Fruit fly (Drosophila melanogaster) S2 (cell line): ENCODE measurements around the gene CG14230.

Experiments used
- CG8478 ChIP-seq: fragments of >200 bp; optimal IDR thresholded peaks from 2 replicates; lab custom pipeline; 2018
- CTCF ChIP-seq, 2 experiments: fragments of >200 bp; optimal IDR thresholded peaks; 2 replicates each; lab custom pipeline; 2018

DNA sequence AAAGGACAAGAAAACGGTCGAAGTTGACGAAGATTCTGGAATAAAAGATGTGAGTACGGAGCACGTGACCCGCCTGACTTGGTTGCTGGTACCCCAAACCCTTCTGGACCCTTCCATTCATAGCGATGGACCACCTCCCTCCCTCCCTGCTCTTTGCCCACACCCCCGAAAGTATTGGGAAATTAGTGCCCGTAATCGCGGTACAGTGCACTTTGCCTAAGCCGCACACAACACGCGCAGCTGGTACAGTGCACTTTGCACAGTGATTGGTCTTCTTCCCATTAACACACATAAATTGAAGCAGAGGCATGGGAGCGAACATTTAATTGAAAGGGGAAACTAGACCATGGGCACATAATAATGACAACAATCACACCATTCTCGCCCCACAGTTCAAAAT is 19.9 kb upstream of the CG14230 start:
- TF ChIP-seq CG8478 (lab: Kevin White, UChicago) (no peak), CTCF (optimal IDR thresholded peaks at IDR 0.05; lab: Kevin White, UChicago) (no peak)
